Fruit fly (Drosophila melanogaster) whole organism, embryonic: Measurements from ENCODE around the gene CG32182.
A peak's percentile ranks its signal among the peaks of the same experiment; 100 is the strongest.

ENCODE experiments used
- CG1233 ChIP-seq: fragments of 200-800 bp; sonication (Bioruptor generic); optimal IDR thresholded peaks from 4 replicates; lab custom pipeline; 2018; ENCODE audit warnings: missing biosample characterization, mild to moderate bottlenecking, missing genetic modification characterization
- CG13424 ChIP-seq: fragments of 200-800 bp; sonication (Bioruptor generic); optimal IDR thresholded peaks from 2 replicates; lab custom pipeline; 2019; ENCODE audit warnings: missing biosample characterization, mild to moderate bottlenecking, missing genetic modification characterization, moderate library complexity
- CG1529 ChIP-seq: fragments of 200-800 bp; sonication (Bioruptor generic); optimal IDR thresholded peaks from 3 replicates; lab custom pipeline; 2018; ENCODE audit warnings: missing biosample characterization, missing genetic modification characterization
- CG15696 ChIP-seq: fragments of 200-800 bp; sonication (Bioruptor generic); optimal IDR thresholded peaks from 2 replicates; lab custom pipeline; 2019; ENCODE audit warnings: missing biosample characterization, mild to moderate bottlenecking, missing genetic modification characterization, moderate library complexity
- CG17186 ChIP-seq: fragments of 200-800 bp; sonication (Bioruptor generic); optimal IDR thresholded peaks from 3 replicates; lab custom pipeline; 2017; ENCODE audit warnings: missing biosample characterization, missing genetic modification reagents, missing genetic modification characterization
- CG2875 ChIP-seq: fragments of 200-800 bp; sonication (Bioruptor generic); optimal IDR thresholded peaks from 2 replicates; lab custom pipeline; 2017; ENCODE audit warnings: missing biosample characterization, mild to moderate bottlenecking, missing genetic modification characterization, missing genetic modification reagents
- CG3065 ChIP-seq: fragments of 200-800 bp; sonication (Bioruptor generic); optimal IDR thresholded peaks from 2 replicates; lab custom pipeline; 2016; ENCODE audit warnings: missing biosample characterization, missing genetic modification characterization
- CG31224 ChIP-seq: fragments of 200-800 bp; sonication (Bioruptor generic); IDR thresholded peaks from 2 replicates; pipeline ENCODE4 v1.3.6; 2022; ENCODE audit warnings: missing biosample characterization, missing genetic modification characterization
- CG3407 ChIP-seq: fragments of 200-800 bp; sonication (Bioruptor generic); optimal IDR thresholded peaks from 2 replicates; lab custom pipeline; 2018; ENCODE audit warnings: missing biosample characterization, mild to moderate bottlenecking, missing genetic modification characterization
- CG42726 ChIP-seq: fragments of 200-800 bp; sonication (Bioruptor generic); IDR thresholded peaks from 2 replicates; pipeline ENCODE4 v1.3.6; 2022; ENCODE audit warnings: missing biosample characterization, missing genetic modification characterization; ENCODE audit not compliant: partially characterized antibody
- CG4328 ChIP-seq: fragments of 200-800 bp; sonication (Bioruptor generic); optimal IDR thresholded peaks from 3 replicates; lab custom pipeline; 2017; ENCODE audit warnings: missing biosample characterization, missing genetic modification reagents, missing genetic modification characterization
- CG4424 ChIP-seq: fragments of 200-800 bp; sonication (Bioruptor generic); optimal IDR thresholded peaks from 3 replicates; lab custom pipeline; 2016; ENCODE audit warnings: missing biosample characterization, missing genetic modification characterization
- CG5180 ChIP-seq: fragments of 200-800 bp; sonication (Bioruptor generic); optimal IDR thresholded peaks from 3 replicates; lab custom pipeline; 2017; ENCODE audit warnings: missing biosample characterization, missing genetic modification characterization, mild to moderate bottlenecking, moderate library complexity, missing genetic modification reagents
- CG6813 ChIP-seq: fragments of 200-800 bp; sonication (Bioruptor generic); optimal IDR thresholded peaks from 2 replicates; lab custom pipeline; 2017; ENCODE audit warnings: missing biosample characterization, missing genetic modification characterization, mild to moderate bottlenecking, moderate library complexity, missing genetic modification reagents
- CG8089 ChIP-seq: fragments of 200-800 bp; sonication (Bioruptor generic); optimal IDR thresholded peaks from 3 replicates; lab custom pipeline; 2016; ENCODE audit warnings: missing biosample characterization, missing genetic modification characterization
- CG9609 ChIP-seq: fragments of 200-800 bp; sonication (Bioruptor generic); optimal IDR thresholded peaks from 3 replicates; lab custom pipeline; 2016; ENCODE audit warnings: missing biosample characterization, missing genetic modification characterization
- Camta ChIP-seq: fragments of 200-800 bp; sonication (Bioruptor generic); optimal IDR thresholded peaks from 2 replicates; lab custom pipeline; 2016; ENCODE audit warnings: missing biosample characterization, missing genetic modification characterization
- D ChIP-seq, 2 experiments: fragments of 200-800 bp in 1 of 2; fragments of >200 bp in 1 of 2; sonication (Bioruptor generic) in 1 of 2; optimal IDR thresholded peaks; 2 replicates in 1 of 2; 3 replicates in 1 of 2; lab custom pipeline; 2017; ENCODE audit warnings: mild to moderate bottlenecking in 1 of 2, missing biosample characterization in 1 of 2, missing genetic modification characterization in 1 of 2, missing genetic modification reagents in 1 of 2
- D19B ChIP-seq: fragments of 200-800 bp; sonication (Bioruptor generic); optimal IDR thresholded peaks from 2 replicates; lab custom pipeline; 2017; ENCODE audit warnings: missing biosample characterization, mild to moderate bottlenecking, missing genetic modification characterization
- Dbx ChIP-seq: fragments of 200-800 bp; sonication (Bioruptor generic); IDR thresholded peaks from 3 replicates; pipeline ENCODE4 v1.3.6; 2022; ENCODE audit warnings: missing biosample characterization, missing genetic modification characterization
- Dref ChIP-seq: fragments of 200-800 bp; sonication (Bioruptor generic); IDR thresholded peaks from 2 replicates; pipeline ENCODE4 v1.3.6; 2022; ENCODE audit warnings: missing biosample characterization, missing genetic modification characterization
- H2.0 ChIP-seq: fragments of 200-800 bp; sonication (Bioruptor generic); IDR thresholded peaks from 2 replicates; pipeline ENCODE4 v1.3.6; 2022; ENCODE audit warnings: missing biosample characterization, missing genetic modification characterization
- HmgD ChIP-seq: fragments of 200-800 bp; sonication (Bioruptor generic); optimal IDR thresholded peaks from 3 replicates; lab custom pipeline; 2016; ENCODE audit warnings: missing biosample characterization, missing genetic modification characterization
- Hr78 ChIP-seq, 2 experiments: fragments of 200-800 bp in 1 of 2; fragments of >200 bp in 1 of 2; sonication (Bioruptor generic) in 1 of 2; optimal IDR thresholded peaks; 2 replicates each; lab custom pipeline; 2017 to 2019; ENCODE audit warnings: missing biosample characterization in 2 of 2, missing genetic modification characterization in 2 of 2, mild to moderate bottlenecking in 1 of 2, moderate library complexity in 1 of 2
- NC2α ChIP-seq: fragments of 200-800 bp; sonication (Bioruptor generic); optimal IDR thresholded peaks from 2 replicates; lab custom pipeline; 2016; ENCODE audit warnings: missing biosample characterization, missing genetic modification characterization
- NK7.1 ChIP-seq: fragments of 200-800 bp; sonication (Bioruptor generic); optimal IDR thresholded peaks from 3 replicates; lab custom pipeline; 2016; ENCODE audit warnings: missing biosample characterization, missing genetic modification characterization
- Nf-YC ChIP-seq: fragments of 200-800 bp; optimal IDR thresholded peaks from 3 replicates; lab custom pipeline; 2019; ENCODE audit warnings: missing biosample characterization, mild to moderate bottlenecking, missing genetic modification characterization, moderate library complexity
- Oaz ChIP-seq: fragments of 200-800 bp; sonication (Bioruptor generic); IDR thresholded peaks from 2 replicates; pipeline ENCODE4 v1.3.6; 2022; ENCODE audit warnings: missing biosample characterization, missing genetic modification characterization
- ara ChIP-seq: fragments of 200-800 bp; sonication (Bioruptor generic); IDR thresholded peaks from 2 replicates; pipeline ENCODE4 v1.3.6; 2022; ENCODE audit warnings: missing biosample characterization, missing genetic modification characterization
- bcd ChIP-seq: fragments of 200-800 bp; sonication (Bioruptor generic); optimal IDR thresholded peaks from 2 replicates; lab custom pipeline; 2017; ENCODE audit warnings: missing biosample characterization, mild to moderate bottlenecking, missing genetic modification characterization
- cas ChIP-seq: fragments of 200-800 bp; sonication (Bioruptor generic); IDR thresholded peaks from 2 replicates; pipeline ENCODE4 v1.3.6; 2022; ENCODE audit warnings: missing biosample characterization, missing genetic modification characterization
- chm ChIP-seq: fragments of 200-800 bp; sonication (Bioruptor generic); IDR thresholded peaks from 2 replicates; pipeline ENCODE4 v1.3.6; 2022; ENCODE audit warnings: missing biosample characterization, missing genetic modification characterization
- corto ChIP-seq: fragments of 200-800 bp; sonication (Bioruptor generic); optimal IDR thresholded peaks from 2 replicates; lab custom pipeline; 2016; ENCODE audit warnings: missing biosample characterization, mild to moderate bottlenecking, missing genetic modification characterization, moderate library complexity
- esg ChIP-seq: fragments of 200-800 bp; sonication (Bioruptor generic); conservative IDR thresholded peaks from 2 replicates; pipeline ENCODE4 v1.3.6; 2022; ENCODE audit warnings: missing biosample characterization, missing genetic modification characterization
- eyg ChIP-seq: fragments of 200-800 bp; sonication (Bioruptor generic); optimal IDR thresholded peaks from 3 replicates; lab custom pipeline; 2016; ENCODE audit warnings: missing biosample characterization, missing genetic modification characterization
- ftz-f1 ChIP-seq: fragments of 200-800 bp; sonication (Bioruptor generic); optimal IDR thresholded peaks from 2 replicates; lab custom pipeline; 2016; ENCODE audit warnings: missing biosample characterization, missing genetic modification characterization
- ham ChIP-seq: fragments of 200-800 bp; sonication (Bioruptor generic); IDR thresholded peaks from 2 replicates; pipeline ENCODE4 v1.3.6; 2022; ENCODE audit warnings: missing biosample characterization, missing genetic modification characterization
- her ChIP-seq: fragments of 200-800 bp; sonication (Bioruptor generic); optimal IDR thresholded peaks from 2 replicates; lab custom pipeline; 2016; ENCODE audit warnings: missing biosample characterization, missing genetic modification characterization
- kah ChIP-seq: fragments of 200-800 bp; sonication (Bioruptor generic); optimal IDR thresholded peaks from 2 replicates; lab custom pipeline; 2018; ENCODE audit warnings: missing biosample characterization, mild to moderate bottlenecking, missing genetic modification characterization
- knrl ChIP-seq: fragments of 200-800 bp; sonication (Bioruptor generic); IDR thresholded peaks from 3 replicates; pipeline ENCODE4 v1.3.6; 2022; ENCODE audit warnings: missing biosample characterization, missing genetic modification characterization; ENCODE audit not compliant: partially characterized antibody
- lov ChIP-seq, 2 experiments: fragments of 200-800 bp in 1 of 2; fragments of >200 bp in 1 of 2; sonication (Bioruptor generic) in 1 of 2; IDR thresholded peaks in 1 of 2; optimal IDR thresholded peaks in 1 of 2; 2 replicates in 1 of 2; 3 replicates in 1 of 2; pipeline versions ENCODE4 v1.3.6 to Lab custom; 2017 to 2022; ENCODE audit warnings: missing biosample characterization in 1 of 2, missing genetic modification characterization in 1 of 2
- nmo ChIP-seq: fragments of 200-800 bp; sonication (Bioruptor generic); optimal IDR thresholded peaks from 2 replicates; lab custom pipeline; 2018; ENCODE audit warnings: missing biosample characterization, mild to moderate bottlenecking, missing genetic modification characterization, moderate library complexity
- nom ChIP-seq: fragments of 200-800 bp; sonication (Bioruptor generic); optimal IDR thresholded peaks from 2 replicates; lab custom pipeline; 2017; ENCODE audit warnings: missing biosample characterization, missing genetic modification characterization, mild to moderate bottlenecking, moderate library complexity, missing genetic modification reagents
- otp ChIP-seq: fragments of 200-800 bp; sonication (Bioruptor generic); IDR thresholded peaks from 3 replicates; pipeline ENCODE4, ENCODE4 v1.3.6; 2022; ENCODE audit warnings: missing biosample characterization, missing genetic modification characterization
- pita ChIP-seq: fragments of 200-800 bp; sonication (Bioruptor generic); optimal IDR thresholded peaks from 2 replicates; lab custom pipeline; 2017; ENCODE audit warnings: missing biosample characterization, mild to moderate bottlenecking, missing genetic modification characterization
- pnt ChIP-seq: fragments of 200-800 bp; sonication (Bioruptor generic); optimal IDR thresholded peaks from 3 replicates; lab custom pipeline; 2016; ENCODE audit warnings: missing biosample characterization, missing genetic modification characterization
- sens-2 ChIP-seq: fragments of 200-800 bp; sonication (Bioruptor generic); IDR thresholded peaks from 2 replicates; pipeline ENCODE4 v1.3.6; 2022; ENCODE audit warnings: missing biosample characterization, missing genetic modification characterization
- tio ChIP-seq: fragments of 200-800 bp; sonication (Bioruptor generic); optimal IDR thresholded peaks from 2 replicates; lab custom pipeline; 2017; ENCODE audit warnings: missing biosample characterization, missing genetic modification characterization, inconsistent platforms
- trh ChIP-seq: fragments of 200-800 bp; sonication (Bioruptor generic); optimal IDR thresholded peaks from 2 replicates; lab custom pipeline; 2016; ENCODE audit warnings: missing biosample characterization, missing genetic modification characterization
- wek ChIP-seq: fragments of 200-800 bp; sonication (Bioruptor generic); optimal IDR thresholded peaks from 3 replicates; lab custom pipeline; 2018; ENCODE audit warnings: missing biosample characterization, mild to moderate bottlenecking, missing genetic modification characterization, moderate library complexity
- yki ChIP-seq: fragments of >200 bp; optimal IDR thresholded peaks from 3 replicates; lab custom pipeline; 2018

CG32182 gene

DNA sequence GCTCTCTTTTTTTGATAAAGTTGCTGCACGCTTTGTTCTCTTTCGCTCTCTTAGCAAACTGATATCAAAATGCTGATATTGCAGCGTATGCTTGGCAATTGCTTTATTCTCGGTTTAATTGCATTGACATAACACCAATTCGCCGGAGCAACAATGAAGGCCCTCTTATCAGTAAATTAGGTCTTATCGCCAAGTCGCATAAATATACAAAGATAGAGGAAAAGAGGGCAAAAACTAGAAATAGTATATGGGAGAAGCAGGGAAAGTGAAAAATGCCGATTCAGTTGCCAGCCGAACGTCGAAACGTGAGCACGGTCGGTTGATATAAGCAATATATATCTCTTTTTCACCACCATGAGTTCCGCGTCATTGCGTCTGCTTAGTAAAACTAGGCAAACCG, 17.4 kb upstream of the CG32182 start, which contains the start of gene CG7460 (continued):
- no peak for TF ChIP-seq CG42726 (GFP tag; lab: Robert Waterston, UW)
- no peak for TF ChIP-seq lov (optimal IDR thresholded peaks at IDR 0.05; lab: Kevin White, UChicago)
- TF ChIP-seq lov (GFP tag; IDR thresholded peaks at IDR 0.05; lab: Robert Waterston, UW), result no peak
- no peak for TF ChIP-seq Dref (GFP tag; lab: Robert Waterston, UW)
- no peak for TF ChIP-seq sens-2
- no peak for TF ChIP-seq HmgD
- no peak for TF ChIP-seq cas (GFP tag; lab: Robert Waterston, UW)
- no peak for TF ChIP-seq ara (GFP tag; lab: Robert Waterston, UW)
- no peak for TF ChIP-seq CG15696 (tag; lab: Kevin White, UChicago)
- TF ChIP-seq ham (GFP tag; lab: Robert Waterston, UW), result no peak
- TF ChIP-seq CG1233, result no peak
- peak; percentile 34 for TF ChIP-seq kah (GFP tag; lab: Kevin White, UChicago)
- TF ChIP-seq pita (GFP tag; lab: Kevin White, UChicago), result no peak
- no peak for TF ChIP-seq CG8089 (GFP tag; lab: Kevin White, UChicago)
- no peak for TF ChIP-seq eyg
- TF ChIP-seq yki (lab: Kevin White, UChicago), result no peak
- no peak for TF ChIP-seq Dbx
- TF ChIP-seq CG6813 (GFP tag; lab: Kevin White, UChicago), result no peak
- TF ChIP-seq chm (GFP tag; lab: Robert Waterston, UW), result no peak
- TF ChIP-seq pnt (GFP tag; lab: Kevin White, UChicago), result no peak
- no peak for TF ChIP-seq corto (GFP tag; lab: Kevin White, UChicago)
- TF ChIP-seq CG5180 (GFP tag; lab: Kevin White, UChicago), result no peak
- no peak for TF ChIP-seq her (GFP tag; lab: Kevin White, UChicago)
- no peak for TF ChIP-seq Camta (GFP tag; lab: Kevin White, UChicago)
- no peak for TF ChIP-seq NK7.1
- no peak for TF ChIP-seq CG3407
- no peak for TF ChIP-seq D (optimal IDR thresholded peaks at IDR 0.05; lab: Kevin White, UChicago)
- no peak for TF ChIP-seq D (GFP tag; optimal IDR thresholded peaks at IDR 0.05; lab: Kevin White, UChicago)
- no peak for TF ChIP-seq ftz-f1 (GFP tag; lab: Kevin White, UChicago)
- no peak for TF ChIP-seq nmo (GFP tag; lab: Kevin White, UChicago)
- TF ChIP-seq esg (GFP tag; lab: Robert Waterston, UW), result no peak
- no peak for TF ChIP-seq CG9609 (GFP tag; lab: Kevin White, UChicago)
- TF ChIP-seq bcd (GFP tag; lab: Kevin White, UChicago), result no peak
- TF ChIP-seq Oaz (GFP tag; lab: Robert Waterston, UW), result no peak
- no peak for TF ChIP-seq CG17186 (GFP tag; lab: Kevin White, UChicago)
- no peak for TF ChIP-seq CG2875 (GFP tag; lab: Kevin White, UChicago)
- TF ChIP-seq trh (GFP tag; lab: Kevin White, UChicago), result no peak
- peak in 1 of 2 experiments; percentile 7 for TF ChIP-seq Hr78 (GFP tag; optimal IDR thresholded peaks at IDR 0.05; lab: Kevin White, UChicago)
- TF ChIP-seq CG4424 (GFP tag; lab: Kevin White, UChicago), result no peak
- TF ChIP-seq CG1529, result peak; percentile 15
- TF ChIP-seq otp (GFP tag; lab: Robert Waterston, UW), result no peak
- TF ChIP-seq D19B (GFP tag; lab: Kevin White, UChicago), result no peak
- TF ChIP-seq H2.0, result no peak
- TF ChIP-seq CG31224 (GFP tag; lab: Robert Waterston, UW), result no peak
- TF ChIP-seq CG4328 (GFP tag; lab: Kevin White, UChicago), result no peak
- TF ChIP-seq Nf-YC (tag; lab: Kevin White, UChicago), result no peak
- no peak for TF ChIP-seq knrl (GFP tag; lab: Robert Waterston, UW)
- peak; percentile 68 for TF ChIP-seq wek
- no peak for TF ChIP-seq NC2α
- peak; percentile 16 for TF ChIP-seq CG13424 (tag; lab: Kevin White, UChicago)
- TF ChIP-seq tio (GFP tag; lab: Kevin White, UChicago), result no peak
- TF ChIP-seq nom (GFP tag; lab: Kevin White, UChicago), result no peak
- TF ChIP-seq CG3065 (GFP tag; lab: Kevin White, UChicago), result no peak
